Fruit fly (Drosophila melanogaster): ENCODE data around the gene CG14341.

CG14341 gene

dm6 chr2L:1207432-1207831 is 41.1 kb downstream of the CG14341 start:
- no peak for TF ChIP-seq CTCF (optimal IDR thresholded peaks at IDR 0.05)

DNA sequence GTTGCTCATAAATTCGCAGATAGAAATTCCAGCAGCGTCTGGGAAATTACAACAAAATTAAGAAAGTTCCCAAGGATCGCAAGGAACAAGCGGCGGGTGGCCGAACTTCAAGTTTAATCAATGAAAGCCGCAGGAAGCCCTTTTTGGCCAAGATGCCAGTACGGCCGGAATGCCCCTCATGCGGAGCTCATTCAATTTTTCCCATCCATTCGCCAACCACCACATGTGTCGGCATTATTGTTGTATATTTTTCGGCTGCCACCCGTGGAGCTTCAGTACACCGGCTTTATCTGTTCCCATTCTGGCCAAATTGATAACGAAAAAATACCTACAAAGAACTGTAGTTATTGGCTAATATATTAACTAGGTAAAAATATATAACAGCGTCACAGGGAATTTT is 45.2 kb downstream of the CG14341 start:
- no peak for TF ChIP-seq CTCF (optimal IDR thresholded peaks at IDR 0.05)
- no peak for TF ChIP-seq CG8478 (optimal IDR thresholded peaks at IDR 0.05)

DNA sequence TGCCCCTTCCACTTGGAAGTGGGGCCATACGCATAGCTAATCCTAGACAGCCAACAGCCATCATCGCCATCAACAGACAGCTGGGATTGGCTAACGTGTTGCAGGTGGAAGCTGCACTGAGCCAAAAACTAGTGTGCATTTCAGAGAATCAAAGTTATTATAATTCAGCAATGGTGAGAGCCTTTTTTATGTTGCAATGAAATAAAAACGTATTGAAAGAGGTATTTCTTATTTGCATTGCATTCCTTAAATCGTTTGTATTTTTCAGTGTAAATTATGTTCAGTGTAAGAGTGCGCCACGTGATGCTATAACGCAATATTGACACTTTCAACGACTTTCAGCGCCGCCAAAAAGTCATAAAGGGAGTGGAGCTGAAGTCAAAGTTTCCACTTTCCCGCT is 47.3 kb downstream of the CG14341 start:
- no peak for TF ChIP-seq CG8478 (optimal IDR thresholded peaks at IDR 0.05)
- TF ChIP-seq CTCF (optimal IDR thresholded peaks at IDR 0.05) = no peak

DNA sequence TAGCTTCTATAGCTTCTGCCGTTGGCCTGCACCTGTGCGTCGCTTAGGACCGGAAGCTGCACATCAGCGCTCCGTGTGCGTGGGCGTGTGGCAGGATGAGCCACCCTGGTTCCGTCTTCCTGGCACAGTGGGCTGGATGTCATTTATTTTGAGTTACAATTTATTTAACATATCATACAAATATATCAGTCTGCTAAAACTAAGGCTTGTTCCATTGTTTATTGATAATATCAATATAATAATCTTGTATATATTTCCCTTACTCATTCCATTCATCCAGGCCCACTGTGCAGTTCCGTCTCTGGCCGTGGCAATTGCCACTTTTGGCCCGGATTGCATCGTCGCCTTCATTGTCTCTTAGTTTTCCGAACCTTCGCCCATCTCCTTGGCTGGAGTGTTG is 48.2 kb downstream of the CG14341 start:
- TF ChIP-seq CG8478 (optimal IDR thresholded peaks at IDR 0.05) = no peak
- TF ChIP-seq CTCF (optimal IDR thresholded peaks at IDR 0.05) = no peak

Data from S2 (cell line).